Fruit fly (Drosophila melanogaster) whole organism, embryonic: Measurements from ENCODE around the gene CG12078.
A peak's percentile ranks its signal among the peaks of the same experiment; 100 is the strongest.

ENCODE experiments used
- Awh ChIP-seq: fragments of 200-800 bp; sonication (Bioruptor generic); IDR thresholded peaks from 2 replicates; pipeline ENCODE4, ENCODE4 v1.3.6; 2022; ENCODE audit warnings: missing biosample characterization, missing genetic modification characterization
- Blimp-1 ChIP-seq: fragments of 200-800 bp; sonication (Bioruptor generic); optimal IDR thresholded peaks from 3 replicates; lab custom pipeline; 2018; ENCODE audit warnings: missing biosample characterization, missing genetic modification characterization, mild to moderate bottlenecking, moderate library complexity, missing genetic modification reagents
- CG10543 ChIP-seq: fragments of 200-800 bp; sonication (Bioruptor generic); optimal IDR thresholded peaks from 3 replicates; lab custom pipeline; 2017; ENCODE audit warnings: missing biosample characterization, mild to moderate bottlenecking, missing genetic modification characterization, moderate library complexity
- CG12391 ChIP-seq: fragments of 200-800 bp; sonication (Bioruptor generic); optimal IDR thresholded peaks from 3 replicates; lab custom pipeline; 2018; ENCODE audit warnings: missing biosample characterization, mild to moderate bottlenecking, missing genetic modification characterization, moderate library complexity
- CG15269 ChIP-seq: fragments of 200-800 bp; sonication (Bioruptor generic); optimal IDR thresholded peaks from 2 replicates; lab custom pipeline; 2018; ENCODE audit warnings: missing biosample characterization, mild to moderate bottlenecking, missing genetic modification characterization, moderate library complexity
- CG1529 ChIP-seq: fragments of 200-800 bp; sonication (Bioruptor generic); optimal IDR thresholded peaks from 3 replicates; lab custom pipeline; 2018; ENCODE audit warnings: missing biosample characterization, missing genetic modification characterization
- CG15696 ChIP-seq: fragments of 200-800 bp; sonication (Bioruptor generic); optimal IDR thresholded peaks from 2 replicates; lab custom pipeline; 2019; ENCODE audit warnings: missing biosample characterization, mild to moderate bottlenecking, missing genetic modification characterization, moderate library complexity
- CG17359 ChIP-seq: fragments of 200-800 bp; sonication (Bioruptor generic); optimal IDR thresholded peaks from 3 replicates; lab custom pipeline; 2018; ENCODE audit warnings: missing biosample characterization, mild to moderate bottlenecking, missing genetic modification characterization, moderate library complexity
- CG1832 ChIP-seq: fragments of 200-800 bp; sonication (Bioruptor generic); optimal IDR thresholded peaks from 2 replicates; lab custom pipeline; 2017; ENCODE audit warnings: missing biosample characterization, mild to moderate bottlenecking, missing genetic modification characterization, inconsistent platforms
- CG18476 ChIP-seq: fragments of 200-800 bp; sonication (Bioruptor generic); optimal IDR thresholded peaks from 2 replicates; lab custom pipeline; 2016; ENCODE audit warnings: missing biosample characterization, mild to moderate bottlenecking, missing genetic modification characterization
- CG31441 ChIP-seq: fragments of 200-800 bp; sonication (Bioruptor generic); IDR thresholded peaks from 2 replicates; pipeline ENCODE4 v1.3.6; 2022; ENCODE audit warnings: missing biosample characterization, missing genetic modification characterization
- CG34422 ChIP-seq: fragments of 200-800 bp; sonication (Bioruptor generic); IDR thresholded peaks from 3 replicates; pipeline ENCODE4 v1.3.6; 2022; ENCODE audit warnings: missing biosample characterization, missing genetic modification characterization
- CG4707 ChIP-seq: fragments of 200-800 bp; sonication (Bioruptor generic); optimal IDR thresholded peaks from 2 replicates; lab custom pipeline; 2018; ENCODE audit warnings: missing biosample characterization, mild to moderate bottlenecking, missing genetic modification characterization, moderate library complexity
- Deaf1 ChIP-seq: fragments of 200-800 bp; optimal IDR thresholded peaks from 3 replicates; lab custom pipeline; 2019; ENCODE audit warnings: missing biosample characterization, mild to moderate bottlenecking, missing genetic modification characterization, moderate library complexity
- Drgx ChIP-seq: fragments of 200-800 bp; sonication (Bioruptor generic); IDR thresholded peaks from 2 replicates; pipeline ENCODE4 v1.3.6; 2022; ENCODE audit warnings: missing biosample characterization, missing genetic modification characterization
- Eip74EF ChIP-seq, 2 experiments: fragments of 200-800 bp in 1 of 2; fragments of >200 bp in 1 of 2; sonication (Bioruptor generic) in 1 of 2; optimal IDR thresholded peaks; 2 replicates each; lab custom pipeline; 2017 to 2019; ENCODE audit warnings: missing biosample characterization in 2 of 2, missing genetic modification characterization in 2 of 2, mild to moderate bottlenecking in 1 of 2, moderate library complexity in 1 of 2
- Ets97D ChIP-seq: fragments of 200-800 bp; sonication (Bioruptor generic); optimal IDR thresholded peaks from 3 replicates; lab custom pipeline; 2016; ENCODE audit warnings: missing biosample characterization, missing genetic modification characterization
- Fer3 ChIP-seq: fragments of 200-800 bp; sonication (Bioruptor generic); optimal IDR thresholded peaks from 2 replicates; lab custom pipeline; 2018; ENCODE audit warnings: missing biosample characterization, mild to moderate bottlenecking, missing genetic modification characterization, moderate library complexity
- Med ChIP-seq: fragments of 200-800 bp; sonication (Bioruptor generic); peaks from one replicate; lab custom pipeline; 2016; ENCODE audit warnings: missing biosample characterization, missing genetic modification characterization, mild to moderate bottlenecking, inconsistent platforms, moderate library complexity
- Mes4 ChIP-seq: fragments of 200-800 bp; sonication (Bioruptor generic); optimal IDR thresholded peaks from 2 replicates; lab custom pipeline; 2016; ENCODE audit warnings: missing biosample characterization, missing genetic modification characterization
- Nf-YB ChIP-seq: fragments of 200-800 bp; sonication (Bioruptor generic); optimal IDR thresholded peaks from 3 replicates; lab custom pipeline; 2019; ENCODE audit warnings: missing biosample characterization, mild to moderate bottlenecking, missing genetic modification characterization, moderate library complexity
- Oli ChIP-seq: fragments of 200-800 bp; sonication (Bioruptor generic); optimal IDR thresholded peaks from 2 replicates; lab custom pipeline; 2018; ENCODE audit warnings: missing biosample characterization, mild to moderate bottlenecking, missing genetic modification characterization, moderate library complexity
- Ptx1 ChIP-seq: fragments of 200-800 bp; sonication (Bioruptor generic); IDR thresholded peaks from 2 replicates; pipeline ENCODE4 v1.3.6; 2022; ENCODE audit warnings: missing biosample characterization, missing genetic modification characterization
- Sry-β ChIP-seq: fragments of 200-800 bp; sonication (Bioruptor generic); optimal IDR thresholded peaks from 2 replicates; lab custom pipeline; 2018; ENCODE audit warnings: missing biosample characterization, mild to moderate bottlenecking, missing genetic modification characterization, moderate library complexity
- abd-A ChIP-seq: fragments of 200-800 bp; sonication (Bioruptor generic); optimal IDR thresholded peaks from 3 replicates; lab custom pipeline; 2019; ENCODE audit warnings: missing biosample characterization, mild to moderate bottlenecking, missing genetic modification characterization, moderate library complexity
- ase ChIP-seq: fragments of 200-800 bp; sonication (Bioruptor generic); IDR thresholded peaks from 3 replicates; pipeline ENCODE4 v1.3.6; 2022; ENCODE audit warnings: missing biosample characterization, missing genetic modification characterization
- bsh ChIP-seq, 2 experiments: fragments of 200-800 bp; sonication (Bioruptor generic); optimal IDR thresholded peaks; 2 replicates each; lab custom pipeline; 2017 to 2018; ENCODE audit warnings: mild to moderate bottlenecking in 2 of 2, missing biosample characterization in 2 of 2, missing genetic modification characterization in 2 of 2, moderate library complexity in 1 of 2
- chinmo ChIP-seq: fragments of 200-800 bp; sonication (Bioruptor generic); IDR thresholded peaks from 4 replicates; pipeline ENCODE4 v1.3.6; 2022; ENCODE audit warnings: missing biosample characterization, missing genetic modification characterization; ENCODE audit not compliant: partially characterized antibody
- crc ChIP-seq: fragments of 200-800 bp; sonication (Bioruptor generic); optimal IDR thresholded peaks from 2 replicates; lab custom pipeline; 2016; ENCODE audit warnings: missing biosample characterization, missing genetic modification characterization
- cwo ChIP-seq: fragments of 200-800 bp; sonication (Bioruptor generic); optimal IDR thresholded peaks from 3 replicates; lab custom pipeline; 2017; ENCODE audit warnings: missing biosample characterization, missing genetic modification characterization, mild to moderate bottlenecking, moderate library complexity, missing genetic modification reagents
- grn ChIP-seq: fragments of 200-800 bp; sonication (Bioruptor generic); optimal IDR thresholded peaks from 3 replicates; lab custom pipeline; 2017; ENCODE audit warnings: missing biosample characterization, missing genetic modification characterization
- jumu ChIP-seq: fragments of 200-800 bp; sonication (Bioruptor generic); optimal IDR thresholded peaks from 3 replicates; lab custom pipeline; 2016; ENCODE audit warnings: missing biosample characterization, missing genetic modification characterization
- klu ChIP-seq: fragments of 200-800 bp; sonication (Bioruptor generic); IDR thresholded peaks from 2 replicates; pipeline ENCODE4 v1.3.6; 2022; ENCODE audit warnings: missing biosample characterization, missing genetic modification characterization
- kni ChIP-seq: fragments of 200-800 bp; sonication (Bioruptor generic); optimal IDR thresholded peaks from 3 replicates; lab custom pipeline; 2017; ENCODE audit warnings: mild to moderate bottlenecking, missing biosample characterization, missing genetic modification reagents, missing genetic modification characterization
- lbe ChIP-seq: fragments of 200-800 bp; sonication (Bioruptor generic); optimal IDR thresholded peaks from 2 replicates; lab custom pipeline; 2016; ENCODE audit warnings: missing biosample characterization, mild to moderate bottlenecking, missing genetic modification characterization
- lmd ChIP-seq: fragments of 200-800 bp; sonication (Bioruptor generic); IDR thresholded peaks from 2 replicates; pipeline ENCODE4 v1.3.6; 2022; ENCODE audit warnings: missing biosample characterization, missing genetic modification characterization
- maf-S ChIP-seq: fragments of 200-800 bp; sonication (Bioruptor generic); optimal IDR thresholded peaks from 2 replicates; lab custom pipeline; 2016; ENCODE audit warnings: missing biosample characterization, missing genetic modification characterization
- oc ChIP-seq: fragments of 200-800 bp; sonication (Bioruptor generic); optimal IDR thresholded peaks from 2 replicates; lab custom pipeline; 2018; ENCODE audit warnings: missing biosample characterization, mild to moderate bottlenecking, missing genetic modification characterization, moderate library complexity
- pb ChIP-seq: fragments of 200-800 bp; sonication (Bioruptor generic); optimal IDR thresholded peaks from 3 replicates; lab custom pipeline; 2016; ENCODE audit warnings: missing biosample characterization, missing genetic modification characterization
- repo ChIP-seq: fragments of 200-800 bp; sonication (Bioruptor generic); optimal IDR thresholded peaks from 2 replicates; lab custom pipeline; 2016; ENCODE audit warnings: missing biosample characterization, missing genetic modification characterization
- row ChIP-seq: fragments of 200-800 bp; sonication (Bioruptor generic); IDR thresholded peaks from 3 replicates; pipeline ENCODE4 v1.3.6; 2022; ENCODE audit warnings: missing biosample characterization, missing genetic modification characterization
- sd ChIP-seq: fragments of 200-800 bp; sonication (Bioruptor generic); optimal IDR thresholded peaks from 3 replicates; lab custom pipeline; 2018; ENCODE audit warnings: missing biosample characterization, mild to moderate bottlenecking, missing genetic modification characterization, moderate library complexity
- sens ChIP-seq: fragments of 200-800 bp; sonication (Bioruptor generic); peaks from one replicate; lab custom pipeline; 2016; ENCODE audit warnings: missing biosample characterization, missing genetic modification characterization
- sug ChIP-seq: fragments of 200-800 bp; optimal IDR thresholded peaks from 2 replicates; lab custom pipeline; 2019; ENCODE audit warnings: missing biosample characterization, mild to moderate bottlenecking, missing genetic modification characterization, moderate library complexity
- tll ChIP-seq, 2 experiments: fragments of 200-800 bp in 1 of 2; fragments of >200 bp in 1 of 2; sonication (Bioruptor generic) in 1 of 2; optimal IDR thresholded peaks; 2 replicates each; lab custom pipeline; 2017 to 2019; ENCODE audit warnings: missing biosample characterization in 2 of 2, missing genetic modification characterization in 2 of 2, mild to moderate bottlenecking in 1 of 2, moderate library complexity in 1 of 2
- usp ChIP-seq: fragments of >200 bp; optimal IDR thresholded peaks from 2 replicates; lab custom pipeline; 2017; ENCODE audit warnings: missing biosample characterization, missing genetic modification characterization
- vvl ChIP-seq: fragments of 200-800 bp; sonication (Bioruptor generic); IDR thresholded peaks from 2 replicates; pipeline ENCODE4 v1.3.6; 2022; ENCODE audit warnings: missing biosample characterization, missing genetic modification characterization

The CG12078 gene

DNA sequence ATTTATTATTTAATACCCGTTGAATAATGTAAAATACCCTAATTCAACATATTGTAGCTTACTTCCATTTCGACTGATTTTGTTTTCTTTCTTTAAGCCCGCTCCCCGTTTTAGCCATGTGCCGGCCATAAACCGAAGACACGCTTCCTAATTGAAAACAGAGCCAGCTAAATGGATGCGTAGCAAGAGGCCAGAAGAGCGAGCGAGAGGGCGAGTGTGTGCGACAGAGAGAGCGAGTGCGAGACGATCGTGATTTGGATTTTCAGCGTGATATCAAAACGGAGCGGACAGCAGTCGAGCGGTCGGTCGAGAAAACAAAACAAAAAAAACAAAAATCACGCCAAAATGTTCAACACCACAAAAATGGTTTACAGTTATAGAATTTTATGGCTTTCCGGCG lies 22.2 kb upstream of the CG12078 start:
- no peak for TF ChIP-seq Ptx1 (GFP tag; lab: Robert Waterston, UW)
- TF ChIP-seq CG15269 (tag; lab: Kevin White, UChicago), result peak; percentile 6
- peak; percentile 42 for TF ChIP-seq Sry-β (GFP tag; lab: Kevin White, UChicago)
- peak; percentile 21 for TF ChIP-seq Deaf1 (tag; lab: Kevin White, UChicago)
- TF ChIP-seq CG10543 (GFP tag; lab: Kevin White, UChicago), result peak; percentile 9
- no peak for TF ChIP-seq CG15696 (tag; lab: Kevin White, UChicago)
- no peak for TF ChIP-seq klu
- peak; percentile 43; the same call in 1 of the 2 replicates for TF ChIP-seq vvl (GFP tag; lab: Robert Waterston, UW)
- 0 out of 4 replicates have a peak, but pooled peaks have one; percentile 32 for TF ChIP-seq chinmo (GFP tag; lab: Robert Waterston, UW)
- TF ChIP-seq abd-A (tag; lab: Kevin White, UChicago), result peak; percentile 50
- peak; percentile 26 for TF ChIP-seq cwo
- TF ChIP-seq bsh (GFP tag; optimal IDR thresholded peaks at IDR 0.05; lab: Kevin White, UChicago), result no peak
- TF ChIP-seq grn, result peak; percentile 44
- no peak for TF ChIP-seq tll (GFP tag; optimal IDR thresholded peaks at IDR 0.05; lab: Kevin White, UChicago)
- TF ChIP-seq CG1529 (GFP tag; lab: Kevin White, UChicago), result no peak
- TF ChIP-seq CG1832 (GFP tag; lab: Kevin White, UChicago), result peak; percentile 57
- no peak for TF ChIP-seq Ets97D (GFP tag; lab: Kevin White, UChicago)
- no peak for TF ChIP-seq repo
- TF ChIP-seq Awh (GFP tag; lab: Robert Waterston, UW), result 0 out of 2 replicates have a peak, but pooled peaks have one; percentile 55
- peak; percentile 72 for TF ChIP-seq kni
- TF ChIP-seq, all 482 proteins: peak for 12

DNA sequence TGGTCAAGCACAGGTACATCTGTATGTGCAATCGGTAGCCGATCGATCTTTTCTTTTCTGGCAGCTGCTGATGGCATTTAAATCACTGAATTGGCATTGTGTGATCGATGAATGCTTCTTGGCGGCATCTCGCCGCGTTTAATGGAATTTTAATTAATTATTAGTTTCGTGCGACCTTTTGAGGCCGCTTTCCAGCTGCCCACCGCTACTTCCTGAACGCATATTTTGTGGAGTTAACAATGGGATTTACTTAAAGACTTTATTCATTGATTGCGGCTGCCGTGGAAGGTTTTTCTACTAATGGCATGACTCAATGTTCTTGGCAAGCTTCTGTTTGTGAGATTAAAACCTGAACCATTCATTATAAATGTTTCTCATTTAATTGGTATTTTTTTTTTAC lies 17.5 kb upstream of the CG12078 start:
- peak; percentile 3 for TF ChIP-seq abd-A (tag; lab: Kevin White, UChicago)
- TF ChIP-seq oc, result peak; percentile 1
- 0 out of 4 replicates have a peak, but pooled peaks have one; percentile 54 for TF ChIP-seq chinmo (GFP tag; lab: Robert Waterston, UW)
- TF ChIP-seq Eip74EF (GFP tag; optimal IDR thresholded peaks at IDR 0.05; lab: Kevin White, UChicago), result peak in 1 of 2 experiments; percentile 66
- no peak for TF ChIP-seq sug (tag; lab: Kevin White, UChicago)
- 0 out of 2 replicates have a peak, but pooled peaks have one; percentile 26 for TF ChIP-seq vvl (GFP tag; lab: Robert Waterston, UW)
- TF ChIP-seq sd (tag; lab: Kevin White, UChicago), result peak; percentile 46
- no peak for TF ChIP-seq Mes4

DNA sequence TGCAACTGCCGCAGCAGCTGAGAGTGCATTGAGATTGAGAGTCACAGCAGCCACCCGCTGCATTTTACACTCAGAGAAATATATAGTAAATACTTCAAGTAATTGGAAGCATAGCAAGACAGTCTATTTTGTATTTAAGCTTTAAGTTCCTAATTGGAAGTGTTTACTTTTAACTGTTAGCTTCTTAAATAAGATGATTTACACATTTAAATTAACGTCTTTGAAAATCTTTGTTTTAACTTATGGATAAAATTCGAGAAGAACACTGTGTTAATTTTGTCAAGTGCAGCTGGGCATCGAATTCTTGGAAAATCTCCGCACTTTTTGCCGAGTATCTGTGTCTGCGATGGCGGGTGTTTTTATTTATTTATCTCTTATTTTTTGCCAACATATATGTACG lies 15.6 kb upstream of the CG12078 start:
- TF ChIP-seq CG34422 (GFP tag; lab: Robert Waterston, UW) (no peak), Med (GFP tag; lab: Kevin White, UChicago) (peak; percentile 50), maf-S (GFP tag; lab: Kevin White, UChicago) (no peak), pb (GFP tag; lab: Kevin White, UChicago) (no peak), CG4707 (GFP tag; lab: Kevin White, UChicago) (no peak), Deaf1 (tag; lab: Kevin White, UChicago) (no peak), Drgx (GFP tag; lab: Robert Waterston, UW) (peak; percentile 92), CG12391 (tag; lab: Kevin White, UChicago) (no peak), row (GFP tag; lab: Robert Waterston, UW) (0 out of 3 replicates have a peak, but pooled peaks have one; percentile 11), jumu (GFP tag; lab: Kevin White, UChicago) (no peak), Oli (no peak), usp (GFP tag; lab: Kevin White, UChicago) (no peak), Nf-YB (no peak), crc (no peak), Blimp-1 (GFP tag; lab: Kevin White, UChicago) (peak; percentile 27), CG31441 (0 out of 2 replicates have a peak, but pooled peaks have one; percentile 16), Fer3 (tag; lab: Kevin White, UChicago) (no peak), CG17359 (no peak), lbe (GFP tag; lab: Kevin White, UChicago) (peak; percentile 49), CG18476 (GFP tag; lab: Kevin White, UChicago) (no peak), ase (GFP tag; lab: Robert Waterston, UW) (no peak), lmd (GFP tag; lab: Robert Waterston, UW) (peak; percentile 28; the same call in 1 of the 2 replicates), sens (GFP tag; lab: Kevin White, UChicago) (peak; percentile 72)
